Worm (Caenorhabditis elegans) whole organism, mixed stage, embryonic: ENCODE measurements around the gene R102.8.
A peak's percentile ranks its signal among the peaks of the same experiment; 100 is the strongest.
"Not testable (repeated sequence)": the region's sequence is repeated elsewhere in the genome, so short reads cannot be mapped to it uniquely, and the experiment has no call there.

ENCODE experiments used
- M03D4.4 ChIP-seq: sonication (generic microtip); optimal IDR thresholded peaks from 2 replicates; lab custom pipeline; 2017; ENCODE audit warnings: mild to moderate bottlenecking, missing genetic modification characterization, missing compliant biosample characterization
- bed-3 ChIP-seq: fragments of 200-800 bp; sonication (Bioruptor generic); optimal IDR thresholded peaks from 3 replicates; lab custom pipeline; 2018; ENCODE audit warnings: mild to moderate bottlenecking, missing genetic modification characterization, moderate library complexity, missing compliant biosample characterization
- blmp-1 ChIP-seq: fragments of 150-350 bp; optimal IDR thresholded peaks from 2 replicates; lab custom pipeline; 2014; ENCODE audit warnings: missing biosample characterization, missing genetic modification characterization
- ceh-39 ChIP-seq: fragments of 150-350 bp; optimal IDR thresholded peaks from 2 replicates; lab custom pipeline; 2014; ENCODE audit warnings: missing biosample characterization, missing genetic modification characterization
- ceh-43 ChIP-seq: fragments of 200-800 bp; sonication (Bioruptor generic); optimal IDR thresholded peaks from 2 replicates; lab custom pipeline; 2018; ENCODE audit warnings: mild to moderate bottlenecking, missing genetic modification characterization, moderate library complexity, missing compliant biosample characterization
- ceh-83 ChIP-seq: fragments of 200-800 bp; sonication (Bioruptor generic); optimal IDR thresholded peaks from 2 replicates; lab custom pipeline; 2018; ENCODE audit warnings: mild to moderate bottlenecking, missing genetic modification characterization, missing compliant biosample characterization
- ces-1 ChIP-seq: fragments of 150-350 bp; optimal IDR thresholded peaks from 2 replicates; lab custom pipeline; 2014; ENCODE audit warnings: missing biosample characterization, missing genetic modification reagents, missing genetic modification characterization
- drap-1 ChIP-seq: fragments of 200-800 bp; sonication (Bioruptor generic); optimal IDR thresholded peaks from 3 replicates; lab custom pipeline; 2018; ENCODE audit warnings: mild to moderate bottlenecking, missing genetic modification characterization, missing compliant biosample characterization
- elt-1 ChIP-seq: sonication (generic microtip); optimal IDR thresholded peaks from 2 replicates; lab custom pipeline; 2017; ENCODE audit warnings: missing genetic modification characterization, mild to moderate bottlenecking, missing compliant biosample characterization, antibody characterized with exemption, moderate library complexity, borderline replicate concordance; ENCODE audit not compliant: insufficient read depth
- elt-3 ChIP-seq: fragments of 150-350 bp; optimal IDR thresholded peaks from 2 replicates; lab custom pipeline; 2014; ENCODE audit warnings: missing biosample characterization, missing genetic modification characterization
- ham-2 ChIP-seq: fragments of 200-800 bp; sonication (Bioruptor generic); optimal IDR thresholded peaks from 2 replicates; lab custom pipeline; 2018; ENCODE audit warnings: mild to moderate bottlenecking, missing genetic modification characterization, missing compliant biosample characterization
- hlh-1 ChIP-seq: fragments of 150-350 bp; optimal IDR thresholded peaks from 2 replicates; lab custom pipeline; 2014; ENCODE audit warnings: missing biosample characterization, missing genetic modification reagents, missing genetic modification characterization
- lin-32 ChIP-seq: fragments of 200-800 bp; sonication (Bioruptor generic); optimal IDR thresholded peaks from 2 replicates; lab custom pipeline; 2018; ENCODE audit warnings: mild to moderate bottlenecking, missing genetic modification characterization, missing compliant biosample characterization
- lsy-2 ChIP-seq: fragments of 150-350 bp; optimal IDR thresholded peaks from 2 replicates; lab custom pipeline; 2014; ENCODE audit warnings: missing biosample characterization, missing genetic modification characterization
- mep-1 ChIP-seq: fragments of 150-350 bp; optimal IDR thresholded peaks from 2 replicates; lab custom pipeline; 2017; ENCODE audit warnings: missing biosample characterization, missing genetic modification reagents, missing genetic modification characterization, inconsistent platforms
- mls-2 ChIP-seq: sonication (generic microtip); optimal IDR thresholded peaks from 2 replicates; lab custom pipeline; 2016; ENCODE audit warnings: mild to moderate bottlenecking, missing genetic modification characterization, moderate library complexity, missing compliant biosample characterization
- nhr-12 ChIP-seq: fragments of 150-350 bp; optimal IDR thresholded peaks from 2 replicates; lab custom pipeline; 2014; ENCODE audit warnings: missing biosample characterization, missing genetic modification characterization
- nhr-2 ChIP-seq: fragments of 150-350 bp; optimal IDR thresholded peaks from 2 replicates; lab custom pipeline; 2014; ENCODE audit warnings: missing biosample characterization, missing genetic modification characterization
- nhr-237 ChIP-seq: fragments of 150-350 bp; optimal IDR thresholded peaks from 2 replicates; lab custom pipeline; 2014; ENCODE audit warnings: missing biosample characterization, missing genetic modification characterization
- nhr-28 ChIP-seq: fragments of 150-350 bp; optimal IDR thresholded peaks from 2 replicates; lab custom pipeline; 2014; ENCODE audit warnings: missing biosample characterization, missing genetic modification characterization
- pha-4 ChIP-seq: fragments of 150-350 bp; optimal IDR thresholded peaks from 2 replicates; lab custom pipeline; 2018; ENCODE audit warnings: missing biosample characterization, missing genetic modification reagents, missing genetic modification characterization
- snpc-4 ChIP-seq: fragments of 150-350 bp; optimal IDR thresholded peaks from 2 replicates; lab custom pipeline; 2014; ENCODE audit warnings: missing biosample characterization, missing genetic modification characterization
- sptf-1 ChIP-seq: sonication (generic microtip); optimal IDR thresholded peaks from 2 replicates; lab custom pipeline; 2017; ENCODE audit warnings: mild to moderate bottlenecking, missing genetic modification characterization, moderate library complexity, missing compliant biosample characterization
- unc-120 ChIP-seq: sonication (generic microtip); optimal IDR thresholded peaks from 2 replicates; lab custom pipeline; 2017; ENCODE audit warnings: missing genetic modification characterization, missing compliant biosample characterization; ENCODE audit not compliant: poor library complexity, severe bottlenecking
- unc-39 ChIP-seq: fragments of 150-350 bp; optimal IDR thresholded peaks from 2 replicates; lab custom pipeline; 2014; ENCODE audit warnings: missing biosample characterization, missing genetic modification characterization
- unc-62 ChIP-seq: fragments of 150-350 bp; optimal IDR thresholded peaks from 2 replicates; lab custom pipeline; 2014; ENCODE audit warnings: missing biosample characterization, missing genetic modification reagents, missing genetic modification characterization
- zip-8 ChIP-seq: fragments of 150-350 bp; optimal IDR thresholded peaks from 2 replicates; lab custom pipeline; 2014; ENCODE audit warnings: missing biosample characterization, missing genetic modification characterization
- ztf-11 ChIP-seq: fragments of 150-350 bp; optimal IDR thresholded peaks from 2 replicates; lab custom pipeline; 2014; ENCODE audit warnings: missing biosample characterization, missing genetic modification characterization

R102.8 gene

DNA sequence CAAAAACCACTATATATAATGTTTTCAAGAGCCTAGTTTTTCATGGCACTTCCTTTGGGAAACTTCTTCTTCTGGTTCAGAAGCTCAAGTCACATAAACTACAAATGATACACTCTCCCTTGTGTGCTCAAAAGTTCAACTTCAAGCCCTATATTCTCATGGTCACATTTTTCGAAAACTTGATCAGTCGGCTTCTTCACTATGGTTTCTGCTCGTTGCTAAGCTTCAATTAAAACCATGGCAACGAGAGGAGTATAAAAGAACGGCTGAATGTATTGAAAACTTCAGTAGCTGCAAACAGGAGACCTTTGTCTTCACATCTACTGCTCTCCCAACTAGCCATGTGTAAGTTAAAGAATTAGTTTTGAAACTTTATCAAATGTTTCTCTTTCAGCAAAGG is 2.7 kb downstream of the R102.8 start, which contains the start of gene R102.2:
Gene R102.2, plus strand, starts transcription at position 301 of the 400 bp plus-strand sequence.
- not testable (repeated sequence) for TF ChIP-seq mep-1; M03D4.4 (tag; lab: Kevin White, UChicago); drap-1

- TF ChIP-seq mep-1 = no peak
- TF ChIP-seq bed-3 (GFP tag; lab: Kevin White, UChicago) = no peak
- no peak for TF ChIP-seq ceh-83 (GFP tag; lab: Kevin White, UChicago)
- no peak for TF ChIP-seq nhr-28 (tag; lab: Kevin White, UChicago)
- no peak for TF ChIP-seq snpc-4
- TF ChIP-seq unc-120 (tag; lab: Kevin White, UChicago) = peak; percentile 16
- TF ChIP-seq, all 35 proteins: peak for 1
These were observed 4.3 kb downstream of the R102.8 start, which contains the start of the genes K08C7.6 and R102.1 for ce11 chrIV:10685758-10686157. TSS of gene K08C7.6 (minus strand) at chrIV:10685858. TSS of gene R102.1 (plus strand) at chrIV:10686048.

DNA sequence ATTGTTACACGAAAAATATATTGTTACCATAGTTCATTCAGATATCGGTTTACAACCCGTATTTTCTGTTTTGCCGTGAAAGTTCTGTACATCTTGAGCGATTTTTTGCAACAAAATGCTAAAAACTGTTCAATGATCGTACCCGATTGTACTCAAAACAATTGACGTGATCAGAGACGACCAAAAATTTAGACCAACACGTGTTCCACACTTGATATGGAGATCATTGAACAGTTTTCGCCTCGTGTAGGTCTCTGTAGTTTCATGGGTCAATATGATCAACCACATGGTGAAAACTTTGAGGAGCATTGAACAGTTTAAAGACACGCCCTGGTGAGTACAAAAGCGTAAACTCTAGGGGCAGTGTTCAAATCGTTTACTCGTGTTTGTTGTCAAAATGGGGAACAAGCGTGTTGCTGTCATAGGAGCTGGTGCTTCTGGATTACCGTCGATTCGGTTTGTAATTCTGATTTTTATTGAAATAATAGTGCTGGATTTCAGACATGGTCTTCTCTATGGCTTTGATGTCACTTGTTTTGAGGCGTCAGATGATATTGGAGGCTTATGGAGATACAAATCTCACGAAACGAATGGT is 7.8 kb downstream of the R102.8 start, which contains the start of gene fmo-2:
Gene fmo-2, plus strand, starts transcription at position 370 of the 595 bp plus-strand sequence.
- TF ChIP-seq ham-2 (GFP tag; lab: Kevin White, UChicago) (no peak), ceh-43 (no peak), mls-2 (tag; lab: Kevin White, UChicago) (no peak), lin-32 (no peak), ceh-83 (GFP tag; lab: Kevin White, UChicago) (no peak), sptf-1 (tag; lab: Kevin White, UChicago) (no peak), pha-4 (tag; lab: Kevin White, UChicago) (no peak), lsy-2 (tag; lab: Kevin White, UChicago) (no peak), zip-8 (no peak), drap-1 (no peak), ztf-11 (no peak), blmp-1 (tag; lab: Kevin White, UChicago) (no peak), M03D4.4 (tag; lab: Kevin White, UChicago) (no peak), elt-3 (tag; lab: Kevin White, UChicago) (no peak), nhr-12 (tag; lab: Kevin White, UChicago) (no peak)

DNA sequence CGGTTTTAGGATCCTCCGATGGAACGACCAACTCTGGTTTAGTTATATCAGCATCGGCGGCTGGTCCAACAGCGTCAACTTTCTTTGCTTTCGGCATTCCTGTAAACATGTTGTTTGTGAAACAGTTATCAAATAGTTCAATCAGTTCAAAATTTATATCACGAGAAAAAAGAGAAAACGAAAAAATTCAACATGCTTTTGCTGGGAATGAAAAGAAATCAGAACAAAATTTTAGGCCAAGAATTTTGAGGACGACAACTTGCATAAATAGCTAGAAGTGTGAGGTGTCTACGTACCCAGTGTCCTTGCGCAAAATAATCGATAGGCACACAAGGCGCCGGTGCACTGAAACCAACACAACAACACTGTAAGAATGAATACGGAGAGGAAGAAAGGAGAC is 9.7 kb downstream of the R102.8 start, which contains the start of gene K08C7.4:
Gene K08C7.4, minus strand, starts transcription at position 101 of the 400 bp plus-strand sequence.
- TF ChIP-seq ceh-39 (tag; lab: Kevin White, UChicago) (no peak), ham-2 (GFP tag; lab: Kevin White, UChicago) (no peak), bed-3 (GFP tag; lab: Kevin White, UChicago) (no peak), nhr-2 (no peak), ces-1 (GFP tag; lab: Kevin White, UChicago) (no peak), elt-1 (tag; lab: Kevin White, UChicago) (no peak), drap-1 (no peak), mep-1 (no peak), unc-62 (GFP tag; lab: Kevin White, UChicago) (no peak), M03D4.4 (tag; lab: Kevin White, UChicago) (no peak)

DNA sequence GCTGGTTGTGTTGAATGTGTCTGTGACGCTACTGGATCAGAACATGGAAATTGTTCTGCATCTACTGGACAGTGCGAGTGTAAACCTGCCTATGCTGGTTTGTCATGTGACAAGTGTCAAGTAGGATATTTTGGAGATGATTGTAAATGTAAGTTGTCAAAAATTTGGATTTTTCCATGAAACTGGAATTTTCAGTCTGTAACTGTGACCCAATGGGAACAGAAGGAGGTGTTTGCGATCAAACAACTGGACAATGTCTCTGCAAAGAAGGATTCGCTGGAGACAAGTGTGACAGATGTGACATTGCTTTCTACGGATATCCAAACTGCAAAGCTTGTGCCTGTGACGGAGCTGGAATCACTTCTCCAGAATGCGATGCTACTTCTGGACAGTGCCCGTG is 21.5 kb downstream of the R102.8 start:
- no peak for TF ChIP-seq nhr-2
- no peak for TF ChIP-seq nhr-237 (tag; lab: Kevin White, UChicago)
- no peak for TF ChIP-seq nhr-12 (tag; lab: Kevin White, UChicago)
- no peak for TF ChIP-seq mep-1
- no peak for TF ChIP-seq mls-2 (tag; lab: Kevin White, UChicago)
- no peak for TF ChIP-seq hlh-1 (tag; lab: Kevin White, UChicago)
- no peak for TF ChIP-seq lin-32
- TF ChIP-seq ces-1 (GFP tag; lab: Kevin White, UChicago) = no peak
- TF ChIP-seq ztf-11 = no peak
- no peak for TF ChIP-seq bed-3 (GFP tag; lab: Kevin White, UChicago)

- TF ChIP-seq unc-120 (tag; lab: Kevin White, UChicago) (peak; percentile 38), nhr-28 (tag; lab: Kevin White, UChicago) (no peak), hlh-1 (tag; lab: Kevin White, UChicago) (peak; percentile 79), ces-1 (GFP tag; lab: Kevin White, UChicago) (no peak), pha-4 (tag; lab: Kevin White, UChicago) (no peak), unc-39 (no peak), ceh-43 (no peak), ceh-83 (GFP tag; lab: Kevin White, UChicago) (no peak), ztf-11 (no peak), mep-1 (no peak)
These were observed 23.5 kb downstream of the R102.8 start, which contains the start of gene epi-1 for ce11 chrIV:10666523-10666922. TSS of gene epi-1 (plus strand) at chrIV:10666823.
